Worm (Caenorhabditis elegans) whole organism, early embryonic: ENCODE results near the gene Y43F4B.10.

Experiments
- B0310.2 ChIP-seq: sonication (generic microtip); optimal IDR thresholded peaks from 2 replicates; lab custom pipeline; 2016; ENCODE audit warnings: mild to moderate bottlenecking, missing genetic modification characterization, missing compliant biosample characterization
- F13C5.2 ChIP-seq: sonication (generic microtip); optimal IDR thresholded peaks from 2 replicates; lab custom pipeline; 2017; ENCODE audit warnings: mild to moderate bottlenecking, missing genetic modification characterization, inconsistent platforms, missing compliant biosample characterization
- aly-1 ChIP-seq: sonication (generic microtip); optimal IDR thresholded peaks from 2 replicates; lab custom pipeline; 2016; ENCODE audit warnings: missing genetic modification characterization, missing compliant biosample characterization
- ama-1 ChIP-seq: fragments of 150-350 bp; optimal IDR thresholded peaks from 2 replicates; lab custom pipeline; 2014
- ceh-13 ChIP-seq: fragments of 200-800 bp; sonication (Bioruptor generic); optimal IDR thresholded peaks from 2 replicates; lab custom pipeline; 2018; ENCODE audit warnings: mild to moderate bottlenecking, missing genetic modification characterization, missing compliant biosample characterization
- ceh-36 ChIP-seq: sonication (generic microtip); optimal IDR thresholded peaks from 2 replicates; lab custom pipeline; 2016; ENCODE audit warnings: missing genetic modification characterization, inconsistent platforms, missing compliant biosample characterization
- ets-7 ChIP-seq: sonication (generic microtip); optimal IDR thresholded peaks from 2 replicates; lab custom pipeline; 2016; ENCODE audit warnings: missing genotype, missing genetic modification characterization, missing compliant biosample characterization
- flt-1 ChIP-seq: fragments of 200-800 bp; sonication (Bioruptor generic); IDR thresholded peaks from 2 replicates; pipeline ENCODE4 v1.3.6; 2022; ENCODE audit warnings: missing genetic modification characterization, missing compliant biosample characterization
- hmbx-1 ChIP-seq: sonication (generic microtip); optimal IDR thresholded peaks from 2 replicates; lab custom pipeline; 2016; ENCODE audit warnings: mild to moderate bottlenecking, missing genetic modification characterization, missing compliant biosample characterization
- hmg-4 ChIP-seq: fragments of 200-800 bp; sonication (Bioruptor generic); optimal IDR thresholded peaks from 2 replicates; lab custom pipeline; 2018; ENCODE audit warnings: mild to moderate bottlenecking, missing genetic modification characterization, missing compliant biosample characterization
- hnd-1 ChIP-seq: sonication (generic microtip); optimal IDR thresholded peaks from 2 replicates; lab custom pipeline; 2016; ENCODE audit warnings: missing genetic modification characterization, missing compliant biosample characterization
- pes-1 ChIP-seq: fragments of 200-800 bp; sonication (Bioruptor generic); IDR thresholded peaks from 2 replicates; pipeline ENCODE4 v1.3.6; 2022; ENCODE audit warnings: missing genetic modification reagents, missing genetic modification characterization, missing compliant biosample characterization
- scrt-1 ChIP-seq: fragments of 200-800 bp; sonication (Bioruptor generic); IDR thresholded peaks from 2 replicates; pipeline ENCODE4 v1.3.6; 2022; ENCODE audit warnings: missing genetic modification characterization, missing compliant biosample characterization
- sea-1 ChIP-seq: fragments of 200-800 bp; sonication (Bioruptor generic); conservative IDR thresholded peaks from 2 replicates; pipeline ENCODE4 v1.3.6; 2022; ENCODE audit warnings: missing genetic modification characterization, missing compliant biosample characterization
- tbx-11 ChIP-seq: fragments of 200-800 bp; sonication (Bioruptor generic); IDR thresholded peaks from 2 replicates; pipeline ENCODE4 v1.3.6; 2022; ENCODE audit warnings: missing genetic modification characterization, missing compliant biosample characterization
- tbx-37 ChIP-seq: fragments of 200-800 bp; sonication (Bioruptor generic); conservative IDR thresholded peaks from 2 replicates; pipeline ENCODE4 v1.3.6; 2022; ENCODE audit warnings: missing genetic modification reagents, missing genetic modification characterization, missing compliant biosample characterization
- tra-4 ChIP-seq: sonication (generic microtip); optimal IDR thresholded peaks from 2 replicates; lab custom pipeline; 2017; ENCODE audit warnings: missing genetic modification characterization, missing compliant biosample characterization

Y43F4B.10 gene

DNA sequence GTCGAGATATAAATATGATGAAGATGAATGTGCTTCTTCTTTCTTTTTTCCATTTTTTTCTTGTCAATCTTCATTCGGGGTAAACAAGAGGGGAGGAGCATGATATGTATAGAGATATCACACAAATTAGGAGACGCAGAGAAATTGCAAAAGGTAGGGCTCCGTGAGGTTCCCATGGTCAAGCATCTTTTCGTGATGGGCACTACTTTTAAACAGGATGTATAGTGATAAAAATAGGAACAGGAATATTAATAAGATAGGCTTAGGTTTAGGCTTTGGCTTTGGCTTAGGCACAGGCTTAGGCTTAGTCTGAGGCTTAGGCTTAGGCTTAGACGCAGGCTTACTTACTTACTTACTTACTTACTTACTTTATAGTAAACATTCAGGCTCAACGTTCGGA is 10.9 kb downstream of the Y43F4B.10 start, which contains the start of gene F53A2.1:
Gene F53A2.1, minus strand, starts transcription at position 101 of the 400 bp plus-strand sequence.
- TF ChIP-seq aly-1 (tag; lab: Kevin White, UChicago), result no peak
- TF ChIP-seq hmg-4 (GFP tag; lab: Kevin White, UChicago), result no peak
- TF ChIP-seq ceh-36 (tag; lab: Kevin White, UChicago), result no peak
- no peak for TF ChIP-seq sea-1 (GFP tag; lab: Robert Waterston, UW)
- TF ChIP-seq flt-1 (GFP tag; lab: Robert Waterston, UW), result no peak
- no peak for TF ChIP-seq tra-4
- no peak for TF ChIP-seq pes-1

ce11 chrIII:13328911-13329310 is 15.0 kb downstream of the Y43F4B.10 start:
- no peak for TF ChIP-seq hnd-1 (tag; lab: Kevin White, UChicago)
- TF ChIP-seq tbx-11 (GFP tag; lab: Robert Waterston, UW), result no peak
- no peak for TF ChIP-seq hmg-4 (GFP tag; lab: Kevin White, UChicago)
- TF ChIP-seq aly-1 (tag; lab: Kevin White, UChicago), result no peak
- TF ChIP-seq ets-7 (tag; lab: Kevin White, UChicago), result no peak
- TF ChIP-seq ceh-13, result no peak
- no peak for TF ChIP-seq tra-4
- TF ChIP-seq flt-1 (GFP tag; lab: Robert Waterston, UW), result no peak
- TF ChIP-seq hmbx-1, result no peak
- no peak for TF ChIP-seq ceh-36 (tag; lab: Kevin White, UChicago)
- TF ChIP-seq ama-1 (lab: Kevin White, UChicago), result no peak
- TF ChIP-seq tbx-37, result no peak
- no peak for TF ChIP-seq sea-1 (GFP tag; lab: Robert Waterston, UW)
- TF ChIP-seq scrt-1 (GFP tag; lab: Robert Waterston, UW), result no peak
- no peak for TF ChIP-seq B0310.2 (tag; lab: Kevin White, UChicago)
- TF ChIP-seq pes-1, result no peak
- no peak for TF ChIP-seq F13C5.2 (tag; lab: Kevin White, UChicago)

- TF ChIP-seq tra-4, result no peak
- no peak for TF ChIP-seq F13C5.2 (tag; lab: Kevin White, UChicago)
- no peak for TF ChIP-seq ets-7 (tag; lab: Kevin White, UChicago)
- no peak for TF ChIP-seq aly-1 (tag; lab: Kevin White, UChicago)
- TF ChIP-seq pes-1, result no peak
- no peak for TF ChIP-seq hmbx-1
- no peak for TF ChIP-seq scrt-1 (GFP tag; lab: Robert Waterston, UW)
- TF ChIP-seq tbx-37, result no peak
- no peak for TF ChIP-seq sea-1 (GFP tag; lab: Robert Waterston, UW)
- TF ChIP-seq ama-1 (lab: Kevin White, UChicago), result no peak
- TF ChIP-seq hnd-1 (tag; lab: Kevin White, UChicago), result no peak
- TF ChIP-seq ceh-36 (tag; lab: Kevin White, UChicago), result no peak
- no peak for TF ChIP-seq B0310.2 (tag; lab: Kevin White, UChicago)
- TF ChIP-seq ceh-13, result no peak
- no peak for TF ChIP-seq tbx-11 (GFP tag; lab: Robert Waterston, UW)
- no peak for TF ChIP-seq hmg-4 (GFP tag; lab: Kevin White, UChicago)
- TF ChIP-seq flt-1 (GFP tag; lab: Robert Waterston, UW), result no peak
Observed at ce11 chrIII:13333754-13334153, 19.9 kb downstream of the Y43F4B.10 start, which contains the start of gene sdz-20. TSS of gene sdz-20 (plus strand) at chrIII:13334054.

ce11 chrIII:13339672-13340071 is 25.8 kb downstream of the Y43F4B.10 start, which contains the start of gene F53A2.3:
TSS of gene F53A2.3 (minus strand) at chrIII:13339772.
- no peak for TF ChIP-seq sea-1 (GFP tag; lab: Robert Waterston, UW)
- no peak for TF ChIP-seq tra-4
- TF ChIP-seq ceh-13, result no peak
- TF ChIP-seq tbx-11 (GFP tag; lab: Robert Waterston, UW), result no peak
- TF ChIP-seq pes-1, result no peak
- no peak for TF ChIP-seq B0310.2 (tag; lab: Kevin White, UChicago)
- no peak for TF ChIP-seq ets-7 (tag; lab: Kevin White, UChicago)
- no peak for TF ChIP-seq ama-1 (lab: Kevin White, UChicago)
- TF ChIP-seq tbx-37, result no peak
- TF ChIP-seq scrt-1 (GFP tag; lab: Robert Waterston, UW), result no peak
- no peak for TF ChIP-seq ceh-36 (tag; lab: Kevin White, UChicago)
- TF ChIP-seq hmbx-1, result no peak

DNA sequence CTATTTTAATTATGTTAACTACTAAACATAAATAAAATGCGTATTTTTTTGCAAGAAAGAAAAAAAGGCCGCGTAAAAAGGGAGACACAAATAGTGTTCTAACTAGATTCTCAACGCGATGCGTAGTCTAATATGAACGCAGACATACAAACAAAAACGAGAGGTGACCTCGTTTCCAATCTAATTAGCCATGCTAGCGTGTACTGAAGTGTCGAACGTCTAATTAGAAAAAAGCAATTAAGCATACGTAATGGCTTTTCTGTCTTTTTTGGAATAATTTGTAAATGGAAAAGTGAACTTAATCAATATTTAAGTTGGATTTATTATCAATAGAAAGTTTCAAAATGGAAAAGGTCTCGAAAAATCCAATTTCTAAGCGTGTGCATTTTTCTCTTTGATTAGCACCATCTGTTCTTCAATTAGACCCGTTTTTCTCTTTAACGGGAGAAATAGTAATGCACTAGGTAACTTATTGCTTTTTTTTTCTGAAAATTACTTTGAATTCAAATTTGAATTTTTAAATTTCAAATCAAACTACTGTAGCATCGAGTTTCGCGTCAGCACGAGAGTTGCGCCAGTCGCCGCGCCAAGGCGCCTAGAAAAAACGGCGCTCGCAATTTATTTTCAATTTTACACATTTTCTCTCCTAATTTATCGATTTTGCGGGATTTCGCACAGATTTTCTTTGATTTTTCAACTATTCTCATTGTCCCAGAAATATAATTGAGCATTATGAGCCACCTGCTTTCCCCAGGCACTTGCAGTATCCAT is 26.8 kb downstream of the Y43F4B.10 start:
- TF ChIP-seq tbx-37 (no peak), F13C5.2 (tag; lab: Kevin White, UChicago) (no peak), scrt-1 (GFP tag; lab: Robert Waterston, UW) (no peak), hmbx-1 (no peak), sea-1 (GFP tag; lab: Robert Waterston, UW) (no peak), aly-1 (tag; lab: Kevin White, UChicago) (no peak), B0310.2 (tag; lab: Kevin White, UChicago) (no peak), hmg-4 (GFP tag; lab: Kevin White, UChicago) (no peak), ets-7 (tag; lab: Kevin White, UChicago) (no peak), ama-1 (lab: Kevin White, UChicago) (no peak), tbx-11 (GFP tag; lab: Robert Waterston, UW) (no peak), pes-1 (no peak), hnd-1 (tag; lab: Kevin White, UChicago) (no peak), ceh-13 (no peak), tra-4 (no peak), flt-1 (GFP tag; lab: Robert Waterston, UW) (no peak), ceh-36 (tag; lab: Kevin White, UChicago) (no peak)

DNA sequence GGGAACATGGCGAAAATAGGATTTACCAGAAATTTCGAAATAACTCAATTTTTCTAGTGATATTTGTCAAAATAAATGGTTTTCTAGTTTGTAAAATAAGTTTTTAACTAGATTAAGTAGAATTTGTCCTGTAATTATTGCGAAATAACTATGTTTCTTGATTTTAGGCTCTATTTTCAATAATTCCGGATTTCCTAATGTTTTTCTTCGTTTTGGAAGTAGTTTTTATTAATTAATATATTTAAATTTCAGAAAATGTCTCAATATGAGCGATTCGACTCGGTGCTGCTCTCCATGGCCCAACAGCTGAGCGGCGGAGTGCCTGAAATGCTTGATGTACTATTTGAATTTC is 27.4 kb downstream of the Y43F4B.10 start, which contains the start of gene nud-1:
Gene nud-1, plus strand, starts transcription at position 253 of the 352 bp plus-strand sequence.
- no peak for TF ChIP-seq F13C5.2 (tag; lab: Kevin White, UChicago)
- TF ChIP-seq hmg-4 (GFP tag; lab: Kevin White, UChicago), result no peak
- TF ChIP-seq hnd-1 (tag; lab: Kevin White, UChicago), result no peak
- TF ChIP-seq pes-1, result no peak
- no peak for TF ChIP-seq hmbx-1
- no peak for TF ChIP-seq sea-1 (GFP tag; lab: Robert Waterston, UW)
- no peak for TF ChIP-seq scrt-1 (GFP tag; lab: Robert Waterston, UW)
- TF ChIP-seq ets-7 (tag; lab: Kevin White, UChicago), result no peak
- TF ChIP-seq ceh-36 (tag; lab: Kevin White, UChicago), result no peak
- TF ChIP-seq aly-1 (tag; lab: Kevin White, UChicago), result no peak
- no peak for TF ChIP-seq tbx-37
- no peak for TF ChIP-seq tra-4
- no peak for TF ChIP-seq B0310.2 (tag; lab: Kevin White, UChicago)
- TF ChIP-seq flt-1 (GFP tag; lab: Robert Waterston, UW), result no peak
- TF ChIP-seq ceh-13, result no peak
- no peak for TF ChIP-seq tbx-11 (GFP tag; lab: Robert Waterston, UW)
- TF ChIP-seq ama-1 (lab: Kevin White, UChicago), result no peak
